Worm (Caenorhabditis elegans) whole organism, L4 larva: Measurements from ENCODE around the gene math-42.

Source experiments
- D1046.2 ChIP-seq: fragments of 200-800 bp; sonication (Bioruptor generic); IDR thresholded peaks from 2 replicates; pipeline ENCODE4 v1.3.6; 2022; ENCODE audit warnings: missing genetic modification characterization, missing compliant biosample characterization
- daf-16 ChIP-seq, 3 experiments: sonication (generic microtip); optimal IDR thresholded peaks; 2 replicates each; lab custom pipeline; 2016 to 2017; ENCODE audit warnings: missing genetic modification characterization in 3 of 3, missing genetic modification reagents in 3 of 3, mild to moderate bottlenecking in 2 of 3, missing compliant biosample characterization in 2 of 3, missing biosample characterization in 1 of 3, moderate library complexity in 1 of 3
- dmd-9 ChIP-seq: fragments of 200-800 bp; sonication (Bioruptor generic); IDR thresholded peaks from 2 replicates; pipeline ENCODE4 v1.3.6; 2022; ENCODE audit warnings: missing genetic modification reagents, missing genetic modification characterization, missing compliant biosample characterization
- hmg-1.1 ChIP-seq: fragments of 200-800 bp; sonication (Bioruptor generic); IDR thresholded peaks from 2 replicates; pipeline ENCODE4 v1.3.6; 2022; ENCODE audit warnings: missing genetic modification reagents, missing genetic modification characterization, missing compliant biosample characterization
- lim-7 ChIP-seq: fragments of 200-800 bp; sonication (Bioruptor generic); IDR thresholded peaks from 2 replicates; pipeline ENCODE4 v1.3.6; 2022; ENCODE audit warnings: missing genetic modification characterization, missing compliant biosample characterization
- nhr-102 ChIP-seq: sonication (generic microtip); optimal IDR thresholded peaks from 2 replicates; lab custom pipeline; 2016; ENCODE audit warnings: mild to moderate bottlenecking, missing genetic modification characterization, moderate library complexity, missing compliant biosample characterization
- nhr-48 ChIP-seq: sonication (generic microtip); optimal IDR thresholded peaks from 2 replicates; lab custom pipeline; 2016; ENCODE audit warnings: mild to moderate bottlenecking, missing genetic modification characterization, missing compliant biosample characterization
- nhr-6 ChIP-seq: fragments of 150-350 bp; optimal IDR thresholded peaks from 2 replicates; lab custom pipeline; 2014; ENCODE audit warnings: missing biosample characterization, missing genetic modification characterization
- pha-4 ChIP-seq, 2 experiments: fragments of 150-350 bp in 1 of 2; fragments of 200-800 bp in 1 of 2; sonication (Bioruptor generic) in 1 of 2; IDR thresholded peaks in 1 of 2; optimal IDR thresholded peaks in 1 of 2; 2 replicates each; pipeline versions ENCODE4 v1.3.6 to Lab custom; 2014 to 2022; ENCODE audit warnings: missing genetic modification characterization in 2 of 2, missing genetic modification reagents in 2 of 2, missing biosample characterization in 1 of 2, missing compliant biosample characterization in 1 of 2
- unc-62 ChIP-seq, 3 experiments: fragments of 150-350 bp in 1 of 3; sonication (generic microtip); optimal IDR thresholded peaks in 2 of 3; peaks in 1 of 3; 1 replicate in 1 of 3; 2 replicates in 2 of 3; lab custom pipeline; 2014 to 2017; ENCODE audit warnings: missing biosample characterization in 3 of 3, missing genetic modification characterization in 3 of 3, missing genetic modification reagents in 3 of 3, missing genotype in 1 of 3

ce11 chrII:2094924-2095650, 4.6 kb upstream of the math-42 start, which contains the start of gene T16A1.2:
- TF ChIP-seq nhr-102 (tag; lab: Kevin White, UChicago) (no peak), nhr-48 (no peak), lim-7 (GFP tag; lab: Robert Waterston, UW) (no peak), D1046.2 (no peak), hmg-1.1 (GFP tag; lab: Robert Waterston, UW) (no peak), dmd-9 (GFP tag; lab: Robert Waterston, UW) (no peak), pha-4 (GFP tag; IDR thresholded peaks at IDR 0.05; lab: Robert Waterston, UW) (no peak), pha-4 (tag; optimal IDR thresholded peaks at IDR 0.05; lab: Kevin White, UChicago) (no peak), daf-16 (GFP tag; optimal IDR thresholded peaks at IDR 0.05; lab: Kevin White, UChicago) (no peak), daf-16 (tag; optimal IDR thresholded peaks at IDR 0.05; lab: Kevin White, UChicago) (no peak), unc-62 (GFP tag; optimal IDR thresholded peaks at IDR 0.05 in 1 of 2; lab: Kevin White, UChicago) (no peak), unc-62 (tag; optimal IDR thresholded peaks at IDR 0.05; lab: Kevin White, UChicago) (no peak), nhr-6 (tag; lab: Kevin White, UChicago) (no peak)
